Fruit fly (Drosophila melanogaster) whole organism, embryonic: ENCODE results near the gene CG9837.

Source experiments
- ATbp ChIP-seq: fragments of 200-800 bp; sonication (Bioruptor generic); optimal IDR thresholded peaks from 2 replicates; lab custom pipeline; 2017; ENCODE audit warnings: missing biosample characterization, mild to moderate bottlenecking, missing genetic modification characterization, missing genetic modification reagents
- Blimp-1 ChIP-seq: fragments of 200-800 bp; sonication (Bioruptor generic); optimal IDR thresholded peaks from 3 replicates; lab custom pipeline; 2018; ENCODE audit warnings: missing biosample characterization, missing genetic modification characterization, mild to moderate bottlenecking, moderate library complexity, missing genetic modification reagents
- BtbVII ChIP-seq: fragments of 200-800 bp; sonication (Bioruptor generic); optimal IDR thresholded peaks from 3 replicates; lab custom pipeline; 2017; ENCODE audit warnings: missing biosample characterization, mild to moderate bottlenecking, missing genetic modification characterization
- CG1024 ChIP-seq: fragments of 200-800 bp; sonication (Bioruptor generic); IDR thresholded peaks from 2 replicates; pipeline ENCODE4 v1.3.6; 2022; ENCODE audit warnings: missing biosample characterization, missing genetic modification characterization
- CG10366 ChIP-seq: fragments of 200-800 bp; sonication (Bioruptor generic); IDR thresholded peaks from 2 replicates; pipeline ENCODE4 v1.3.6; 2022; ENCODE audit warnings: missing biosample characterization, missing genetic modification characterization
- CG12219 ChIP-seq: fragments of 200-800 bp; sonication (Bioruptor generic); optimal IDR thresholded peaks from 3 replicates; lab custom pipeline; 2018; ENCODE audit warnings: missing biosample characterization, mild to moderate bottlenecking, missing genetic modification characterization
- CG13296 ChIP-seq: fragments of 200-800 bp; sonication (Bioruptor generic); optimal IDR thresholded peaks from 3 replicates; lab custom pipeline; 2018; ENCODE audit warnings: missing biosample characterization, mild to moderate bottlenecking, missing genetic modification characterization
- CG13424 ChIP-seq: fragments of 200-800 bp; sonication (Bioruptor generic); optimal IDR thresholded peaks from 2 replicates; lab custom pipeline; 2019; ENCODE audit warnings: missing biosample characterization, mild to moderate bottlenecking, missing genetic modification characterization, moderate library complexity
- CG14710 ChIP-seq: fragments of 200-800 bp; sonication (Bioruptor generic); optimal IDR thresholded peaks from 3 replicates; lab custom pipeline; 2019; ENCODE audit warnings: missing biosample characterization, mild to moderate bottlenecking, missing genetic modification characterization, moderate library complexity
- CG15269 ChIP-seq: fragments of 200-800 bp; sonication (Bioruptor generic); optimal IDR thresholded peaks from 2 replicates; lab custom pipeline; 2018; ENCODE audit warnings: missing biosample characterization, mild to moderate bottlenecking, missing genetic modification characterization, moderate library complexity
- CG16863 ChIP-seq: fragments of 200-800 bp; sonication (Bioruptor generic); optimal IDR thresholded peaks from 3 replicates; lab custom pipeline; 2016; ENCODE audit warnings: missing biosample characterization, missing genetic modification characterization
- CG17359 ChIP-seq: fragments of 200-800 bp; sonication (Bioruptor generic); optimal IDR thresholded peaks from 3 replicates; lab custom pipeline; 2018; ENCODE audit warnings: missing biosample characterization, mild to moderate bottlenecking, missing genetic modification characterization, moderate library complexity
- CG17802 ChIP-seq: fragments of 200-800 bp; sonication (Bioruptor generic); optimal IDR thresholded peaks from 2 replicates; lab custom pipeline; 2018; ENCODE audit warnings: missing biosample characterization, mild to moderate bottlenecking, missing genetic modification characterization, moderate library complexity
- CG18262 ChIP-seq: fragments of 200-800 bp; optimal IDR thresholded peaks from 3 replicates; lab custom pipeline; 2019; ENCODE audit warnings: missing biosample characterization, mild to moderate bottlenecking, missing genetic modification characterization, moderate library complexity
- CG2116 ChIP-seq: fragments of 200-800 bp; sonication (Bioruptor generic); optimal IDR thresholded peaks from 3 replicates; lab custom pipeline; 2018; ENCODE audit warnings: missing biosample characterization, mild to moderate bottlenecking, missing genetic modification characterization
- CG4404 ChIP-seq: fragments of 200-800 bp; sonication (Bioruptor generic); IDR thresholded peaks from 2 replicates; pipeline ENCODE4 v1.3.6; 2022; ENCODE audit warnings: missing biosample characterization, missing genetic modification characterization
- CG4617 ChIP-seq: fragments of 200-800 bp; sonication (Bioruptor generic); optimal IDR thresholded peaks from 3 replicates; lab custom pipeline; 2016; ENCODE audit warnings: missing biosample characterization, missing genetic modification characterization, borderline replicate concordance
- CG6689 ChIP-seq: fragments of 200-800 bp; sonication (Bioruptor generic); IDR thresholded peaks from 2 replicates; pipeline ENCODE4 v1.3.6; 2022; ENCODE audit warnings: missing biosample characterization, missing genetic modification characterization
- CG8388 ChIP-seq: fragments of 200-800 bp; sonication (Bioruptor generic); optimal IDR thresholded peaks from 2 replicates; lab custom pipeline; 2019; ENCODE audit warnings: missing biosample characterization, mild to moderate bottlenecking, missing genetic modification characterization, moderate library complexity
- CG9727 ChIP-seq: fragments of 200-800 bp; sonication (Bioruptor generic); optimal IDR thresholded peaks from 3 replicates; lab custom pipeline; 2017; ENCODE audit warnings: missing biosample characterization, mild to moderate bottlenecking, missing genetic modification characterization
- CHES-1-like ChIP-seq: fragments of 200-800 bp; sonication (Bioruptor generic); optimal IDR thresholded peaks from 2 replicates; lab custom pipeline; 2016; ENCODE audit warnings: missing biosample characterization, missing genetic modification characterization
- Dref ChIP-seq: fragments of 200-800 bp; sonication (Bioruptor generic); IDR thresholded peaks from 2 replicates; pipeline ENCODE4 v1.3.6; 2022; ENCODE audit warnings: missing biosample characterization, missing genetic modification characterization
- E2f2 ChIP-seq: fragments of 200-800 bp; sonication (Bioruptor generic); IDR thresholded peaks from 2 replicates; pipeline ENCODE4 v1.3.6; 2022; ENCODE audit warnings: missing biosample characterization, missing genetic modification characterization
- ERR ChIP-seq: fragments of 200-800 bp; sonication (Bioruptor generic); optimal IDR thresholded peaks from 2 replicates; lab custom pipeline; 2016; ENCODE audit warnings: missing biosample characterization, missing genetic modification characterization
- Ets97D ChIP-seq: fragments of 200-800 bp; sonication (Bioruptor generic); optimal IDR thresholded peaks from 3 replicates; lab custom pipeline; 2016; ENCODE audit warnings: missing biosample characterization, missing genetic modification characterization
- H2.0 ChIP-seq: fragments of 200-800 bp; sonication (Bioruptor generic); IDR thresholded peaks from 2 replicates; pipeline ENCODE4 v1.3.6; 2022; ENCODE audit warnings: missing biosample characterization, missing genetic modification characterization
- HLH54F ChIP-seq: fragments of 200-800 bp; sonication (Bioruptor generic); optimal IDR thresholded peaks from 3 replicates; lab custom pipeline; 2016; ENCODE audit warnings: missing biosample characterization, missing genetic modification characterization
- Hr3 ChIP-seq: fragments of 200-800 bp; sonication (Bioruptor generic); optimal IDR thresholded peaks from 3 replicates; lab custom pipeline; 2016; ENCODE audit warnings: missing biosample characterization, missing genetic modification characterization
- Med ChIP-seq: fragments of 200-800 bp; sonication (Bioruptor generic); peaks from one replicate; lab custom pipeline; 2016; ENCODE audit warnings: missing biosample characterization, missing genetic modification characterization, mild to moderate bottlenecking, inconsistent platforms, moderate library complexity
- Nf-YA ChIP-seq: fragments of 200-800 bp; sonication (Bioruptor generic); IDR thresholded peaks from 2 replicates; pipeline ENCODE4 v1.3.6; 2022; ENCODE audit warnings: missing biosample characterization, missing genetic modification characterization
- Pdp1 ChIP-seq, 2 experiments: fragments of 200-800 bp; sonication (Bioruptor generic); optimal IDR thresholded peaks; 3 replicates each; lab custom pipeline; 2016; ENCODE audit warnings: missing biosample characterization in 2 of 2, missing genetic modification characterization in 2 of 2, mild to moderate bottlenecking in 1 of 2, moderate library complexity in 1 of 2
- abd-A ChIP-seq: fragments of 200-800 bp; sonication (Bioruptor generic); optimal IDR thresholded peaks from 3 replicates; lab custom pipeline; 2019; ENCODE audit warnings: missing biosample characterization, mild to moderate bottlenecking, missing genetic modification characterization, moderate library complexity
- aop ChIP-seq: fragments of 200-800 bp; sonication (Bioruptor generic); IDR thresholded peaks from 2 replicates; pipeline ENCODE4 v1.3.6; 2022; ENCODE audit warnings: missing biosample characterization, missing genetic modification characterization
- ci ChIP-seq: fragments of 200-800 bp; sonication (Bioruptor generic); IDR thresholded peaks from 3 replicates; pipeline ENCODE4 v1.3.6; 2022; ENCODE audit warnings: missing biosample characterization, missing genetic modification characterization
- crc ChIP-seq: fragments of 200-800 bp; sonication (Bioruptor generic); optimal IDR thresholded peaks from 2 replicates; lab custom pipeline; 2016; ENCODE audit warnings: missing biosample characterization, missing genetic modification characterization
- esg ChIP-seq: fragments of 200-800 bp; sonication (Bioruptor generic); conservative IDR thresholded peaks from 2 replicates; pipeline ENCODE4 v1.3.6; 2022; ENCODE audit warnings: missing biosample characterization, missing genetic modification characterization
- gcm ChIP-seq: fragments of 200-800 bp; sonication (Bioruptor generic); optimal IDR thresholded peaks from 2 replicates; lab custom pipeline; 2019; ENCODE audit warnings: missing biosample characterization, mild to moderate bottlenecking, missing genetic modification characterization, moderate library complexity
- gcm2 ChIP-seq: fragments of 200-800 bp; sonication (Bioruptor generic); optimal IDR thresholded peaks from 2 replicates; lab custom pipeline; 2016; ENCODE audit warnings: missing biosample characterization, missing genetic modification characterization
- kah ChIP-seq: fragments of 200-800 bp; sonication (Bioruptor generic); optimal IDR thresholded peaks from 2 replicates; lab custom pipeline; 2018; ENCODE audit warnings: missing biosample characterization, mild to moderate bottlenecking, missing genetic modification characterization
- nerfin-1 ChIP-seq: fragments of 200-800 bp; sonication (Bioruptor generic); optimal IDR thresholded peaks from 3 replicates; lab custom pipeline; 2019; ENCODE audit warnings: missing biosample characterization, mild to moderate bottlenecking, missing genetic modification characterization, moderate library complexity
- peb ChIP-seq: fragments of 200-800 bp; sonication (Bioruptor generic); IDR thresholded peaks from 2 replicates; pipeline ENCODE4 v1.3.6; 2022; ENCODE audit warnings: missing biosample characterization, missing genetic modification characterization
- salm ChIP-seq: fragments of 200-800 bp; sonication (Bioruptor generic); optimal IDR thresholded peaks from 2 replicates; lab custom pipeline; 2018; ENCODE audit warnings: missing biosample characterization, mild to moderate bottlenecking, missing genetic modification characterization
- sim ChIP-seq: fragments of 200-800 bp; sonication (Bioruptor generic); IDR thresholded peaks from 2 replicates; pipeline ENCODE4 v1.3.6; 2022; ENCODE audit warnings: missing biosample characterization, missing genetic modification characterization
- tgo ChIP-seq: fragments of 200-800 bp; sonication (Bioruptor generic); IDR thresholded peaks from 3 replicates; pipeline ENCODE4 v1.3.6; 2022; ENCODE audit warnings: missing biosample characterization, missing genetic modification characterization
- tll ChIP-seq, 2 experiments: fragments of 200-800 bp in 1 of 2; fragments of >200 bp in 1 of 2; sonication (Bioruptor generic) in 1 of 2; optimal IDR thresholded peaks; 2 replicates each; lab custom pipeline; 2017 to 2019; ENCODE audit warnings: missing biosample characterization in 2 of 2, missing genetic modification characterization in 2 of 2, mild to moderate bottlenecking in 1 of 2, moderate library complexity in 1 of 2
- tup ChIP-seq: fragments of 200-800 bp; sonication (Bioruptor generic); optimal IDR thresholded peaks from 2 replicates; lab custom pipeline; 2016; ENCODE audit warnings: missing biosample characterization, mild to moderate bottlenecking, missing genetic modification characterization, moderate library complexity
- unpg ChIP-seq: fragments of 200-800 bp; sonication (Bioruptor generic); optimal IDR thresholded peaks from 3 replicates; lab custom pipeline; 2018; ENCODE audit warnings: missing biosample characterization, mild to moderate bottlenecking, missing genetic modification characterization, moderate library complexity
- wor ChIP-seq: fragments of 200-800 bp; sonication (Bioruptor generic); IDR thresholded peaks from 2 replicates; pipeline ENCODE4 v1.3.6; 2022; ENCODE audit warnings: missing biosample characterization, missing genetic modification characterization
- zfh1 ChIP-seq: fragments of 200-800 bp; sonication (Bioruptor generic); IDR thresholded peaks from 3 replicates; pipeline ENCODE4 v1.3.6; 2022; ENCODE audit warnings: missing biosample characterization, missing genetic modification characterization

The CG9837 gene

dm6 chr3R:8788722-8789400 is 24.5 kb downstream of the CG9837 start (continued):
- no peak for TF ChIP-seq HLH54F (GFP tag; lab: Kevin White, UChicago)
- peak; percentile 19 for TF ChIP-seq CG13296 (GFP tag; lab: Kevin White, UChicago)
- TF ChIP-seq CG10366: peak; percentile 65
- TF ChIP-seq H2.0: peak; percentile 72
- peak; percentile 14 to 50 for TF ChIP-seq Pdp1 (GFP tag; optimal IDR thresholded peaks at IDR 0.05; lab: Kevin White, UChicago)
- TF ChIP-seq CG12219 (GFP tag; lab: Kevin White, UChicago): peak; percentile 30
- TF ChIP-seq Med: peak; percentile 13
- TF ChIP-seq tup: no peak
- peak; percentile 0 for TF ChIP-seq nerfin-1 (tag; lab: Kevin White, UChicago)
- peak; percentile 55; the same call in 1 of the 2 replicates for TF ChIP-seq Nf-YA (GFP tag; lab: Robert Waterston, UW)
- TF ChIP-seq salm (tag; lab: Kevin White, UChicago): peak; percentile 22
- TF ChIP-seq Blimp-1: peak; percentile 53
- TF ChIP-seq esg (GFP tag; lab: Robert Waterston, UW): peak; percentile 49
- TF ChIP-seq CG15269 (tag; lab: Kevin White, UChicago): peak; percentile 52
- TF ChIP-seq Dref: no peak
- peak; percentile 34 for TF ChIP-seq Hr3
- TF ChIP-seq CG13424: peak; percentile 47
- peak; percentile 11 for TF ChIP-seq BtbVII (GFP tag; lab: Kevin White, UChicago)
- TF ChIP-seq CG18262 (tag; lab: Kevin White, UChicago): peak; percentile 69
- TF ChIP-seq ci: peak; percentile 82
- TF ChIP-seq CG6689 (GFP tag; lab: Robert Waterston, UW): peak; percentile 75
- TF ChIP-seq CG1024 (GFP tag; lab: Robert Waterston, UW): peak; percentile 30; the same call in 1 of the 2 replicates
- TF ChIP-seq CG4617 (GFP tag; lab: Kevin White, UChicago): no peak
- peak; percentile 25 for TF ChIP-seq gcm2 (GFP tag; lab: Kevin White, UChicago)
- no peak for TF ChIP-seq Ets97D (GFP tag; lab: Kevin White, UChicago)
- TF ChIP-seq sim (GFP tag; lab: Robert Waterston, UW): peak; percentile 56; the same call in 1 of the 2 replicates
- peak; percentile 47; the same call in 1 of the 2 replicates for TF ChIP-seq peb (GFP tag; lab: Robert Waterston, UW)
- no peak for TF ChIP-seq ERR (GFP tag; lab: Kevin White, UChicago)
- TF ChIP-seq crc: no peak
- TF ChIP-seq CG14710 (tag; lab: Kevin White, UChicago): peak; percentile 14
- no peak for TF ChIP-seq CG16863 (GFP tag; lab: Kevin White, UChicago)
- TF ChIP-seq tll (GFP tag; optimal IDR thresholded peaks at IDR 0.05; lab: Kevin White, UChicago): no peak
- TF ChIP-seq zfh1: peak; percentile 84
- no peak for TF ChIP-seq aop (GFP tag; lab: Robert Waterston, UW)
- peak; percentile 70 for TF ChIP-seq CG17359 (tag; lab: Kevin White, UChicago)
- TF ChIP-seq CG8388: peak; percentile 37
- TF ChIP-seq unpg: peak; percentile 63
- TF ChIP-seq CG4404: 0 out of 2 replicates have a peak, but pooled peaks have one; percentile 10
- no peak for TF ChIP-seq CHES-1-like (GFP tag; lab: Kevin White, UChicago)
- TF ChIP-seq kah: peak; percentile 7
- TF ChIP-seq E2f2 (GFP tag; lab: Robert Waterston, UW): 0 out of 2 replicates have a peak, but pooled peaks have one; percentile 20
- TF ChIP-seq tgo (GFP tag; lab: Robert Waterston, UW): peak; percentile 71; the same call in 2 of the 3 replicates
- peak; percentile 63 for TF ChIP-seq ATbp (GFP tag; lab: Kevin White, UChicago)
- TF ChIP-seq gcm (GFP tag; lab: Kevin White, UChicago): peak; percentile 8
- TF ChIP-seq CG17802 (tag; lab: Kevin White, UChicago): peak; percentile 16
- TF ChIP-seq CG2116 (GFP tag; lab: Kevin White, UChicago): no peak
- no peak for TF ChIP-seq wor (GFP tag; lab: Robert Waterston, UW)
- peak; percentile 11 for TF ChIP-seq abd-A (tag; lab: Kevin White, UChicago)
- peak; percentile 39 for TF ChIP-seq CG9727 (GFP tag; lab: Kevin White, UChicago)
